Fruit fly (Drosophila melanogaster) whole organism, prepupa: Measurements from ENCODE around the gene CG10587.

Source experiments
- Blimp-1 ChIP-seq: fragments of 200-800 bp; sonication (Bioruptor generic); optimal IDR thresholded peaks from 3 replicates; lab custom pipeline; 2017; ENCODE audit warnings: missing biosample characterization, missing genetic modification characterization, mild to moderate bottlenecking, moderate library complexity, missing genetic modification reagents
- CG10631 ChIP-seq: fragments of 200-800 bp; sonication (Bioruptor generic); optimal IDR thresholded peaks from 2 replicates; lab custom pipeline; 2016; ENCODE audit warnings: missing biosample characterization, missing genetic modification characterization
- CG10669 ChIP-seq: fragments of 200-800 bp; sonication (Bioruptor generic); optimal IDR thresholded peaks from 3 replicates; lab custom pipeline; 2018; ENCODE audit warnings: missing biosample characterization, mild to moderate bottlenecking, missing genetic modification characterization, moderate library complexity
- CG11294 ChIP-seq: fragments of 200-800 bp; sonication (Bioruptor generic); IDR thresholded peaks from 2 replicates; pipeline ENCODE4 v1.3.6; 2022; ENCODE audit warnings: missing biosample characterization, missing genetic modification characterization
- CG11762 ChIP-seq: fragments of 200-800 bp; sonication (Bioruptor generic); optimal IDR thresholded peaks from 3 replicates; lab custom pipeline; 2016; ENCODE audit warnings: missing biosample characterization, missing genetic modification characterization; ENCODE audit not compliant: insufficient read depth
- CG15336 ChIP-seq: fragments of 200-800 bp; sonication (Bioruptor generic); IDR thresholded peaks from 2 replicates; pipeline ENCODE4 v1.3.6; 2022; ENCODE audit warnings: missing biosample characterization, missing genetic modification characterization
- CG16779 ChIP-seq: fragments of 200-800 bp; sonication (Bioruptor generic); optimal IDR thresholded peaks from 3 replicates; lab custom pipeline; 2017; ENCODE audit warnings: missing biosample characterization, mild to moderate bottlenecking, missing genetic modification characterization
- CG3032 ChIP-seq: fragments of 200-800 bp; optimal IDR thresholded peaks from 2 replicates; lab custom pipeline; 2019; ENCODE audit warnings: missing biosample characterization, mild to moderate bottlenecking, missing genetic modification characterization, moderate library complexity
- CG31627 ChIP-seq: fragments of 200-800 bp; sonication (Bioruptor generic); optimal IDR thresholded peaks from 3 replicates; lab custom pipeline; 2016; ENCODE audit warnings: missing biosample characterization, missing genetic modification characterization
- CG32006 ChIP-seq: fragments of 200-800 bp; sonication (Bioruptor generic); optimal IDR thresholded peaks from 3 replicates; lab custom pipeline; 2017; ENCODE audit warnings: missing biosample characterization, mild to moderate bottlenecking, missing genetic modification characterization
- CG34406 ChIP-seq: fragments of 200-800 bp; sonication (Bioruptor generic); optimal IDR thresholded peaks from 3 replicates; lab custom pipeline; 2016; ENCODE audit warnings: missing biosample characterization, missing genetic modification characterization
- CG3919 ChIP-seq: fragments of 200-800 bp; sonication (Bioruptor generic); optimal IDR thresholded peaks from 3 replicates; lab custom pipeline; 2016; ENCODE audit warnings: missing biosample characterization, missing genetic modification characterization
- CG4318 ChIP-seq: fragments of 200-800 bp; sonication (Bioruptor generic); optimal IDR thresholded peaks from 3 replicates; lab custom pipeline; 2017; ENCODE audit warnings: missing biosample characterization, mild to moderate bottlenecking, missing genetic modification characterization
- CG6163 ChIP-seq: fragments of 200-800 bp; sonication (Bioruptor generic); IDR thresholded peaks from 3 replicates; pipeline ENCODE4 v1.3.6; 2022; ENCODE audit warnings: missing biosample characterization, missing genetic modification characterization
- CG6276 ChIP-seq: fragments of 200-800 bp; sonication (Bioruptor generic); optimal IDR thresholded peaks from 2 replicates; lab custom pipeline; 2017; ENCODE audit warnings: missing biosample characterization, mild to moderate bottlenecking, missing genetic modification characterization
- CG6792 ChIP-seq: fragments of 200-800 bp; sonication (Bioruptor generic); optimal IDR thresholded peaks from 3 replicates; lab custom pipeline; 2016; ENCODE audit warnings: missing biosample characterization, missing genetic modification characterization
- CG6808 ChIP-seq: fragments of 200-800 bp; sonication (Bioruptor generic); optimal IDR thresholded peaks from 3 replicates; lab custom pipeline; 2017; ENCODE audit warnings: missing biosample characterization, missing genetic modification characterization, mild to moderate bottlenecking, moderate library complexity, missing genetic modification reagents
- CG6854 ChIP-seq: fragments of 200-800 bp; sonication (Bioruptor generic); optimal IDR thresholded peaks from 2 replicates; lab custom pipeline; 2017; ENCODE audit warnings: missing biosample characterization, mild to moderate bottlenecking, missing genetic modification characterization
- CG7368 ChIP-seq: fragments of 200-800 bp; sonication (Bioruptor generic); optimal IDR thresholded peaks from 3 replicates; lab custom pipeline; 2016; ENCODE audit warnings: missing biosample characterization, missing genetic modification characterization
- CG8319 ChIP-seq: fragments of 200-800 bp; sonication (Bioruptor generic); optimal IDR thresholded peaks from 3 replicates; lab custom pipeline; 2016; ENCODE audit warnings: missing biosample characterization, missing genetic modification characterization
- CG9139 ChIP-seq: fragments of 200-800 bp; sonication (Bioruptor generic); optimal IDR thresholded peaks from 3 replicates; lab custom pipeline; 2017; ENCODE audit warnings: missing biosample characterization, mild to moderate bottlenecking, missing genetic modification characterization
- Eip78C ChIP-seq: fragments of 200-800 bp; sonication (Bioruptor generic); peaks from one replicate; lab custom pipeline; 2016; ENCODE audit warnings: missing biosample characterization, missing genetic modification characterization
- Ets96B ChIP-seq: fragments of 200-800 bp; optimal IDR thresholded peaks from 2 replicates; lab custom pipeline; 2019; ENCODE audit warnings: missing biosample characterization, mild to moderate bottlenecking, missing genetic modification characterization, moderate library complexity
- Gug ChIP-seq: fragments of 200-800 bp; sonication (Bioruptor generic); IDR thresholded peaks from 2 replicates; pipeline ENCODE4 v1.3.6; 2022; ENCODE audit warnings: missing biosample characterization, missing genetic modification characterization
- Hr38 ChIP-seq: sonication (Bioruptor generic); optimal IDR thresholded peaks from 2 replicates; lab custom pipeline; 2016; ENCODE audit warnings: missing biosample characterization, missing genetic modification characterization
- Hr39 ChIP-seq: fragments of 200-800 bp; sonication (Bioruptor generic); optimal IDR thresholded peaks from 2 replicates; lab custom pipeline; 2016; ENCODE audit warnings: missing biosample characterization, missing genetic modification characterization
- Met ChIP-seq: fragments of 200-800 bp; sonication (Bioruptor generic); optimal IDR thresholded peaks from 3 replicates; lab custom pipeline; 2016; ENCODE audit warnings: missing biosample characterization, missing genetic modification characterization
- Sox102F ChIP-seq: fragments of 200-800 bp; sonication (Bioruptor generic); optimal IDR thresholded peaks from 2 replicates; lab custom pipeline; 2016; ENCODE audit warnings: missing biosample characterization, mild to moderate bottlenecking, missing genetic modification characterization
- achi ChIP-seq: fragments of 200-800 bp; sonication (Bioruptor generic); optimal IDR thresholded peaks from 3 replicates; lab custom pipeline; 2016; ENCODE audit warnings: missing biosample characterization, missing genetic modification characterization
- cyc ChIP-seq: fragments of 200-800 bp; sonication (Bioruptor generic); optimal IDR thresholded peaks from 3 replicates; lab custom pipeline; 2016; ENCODE audit warnings: missing biosample characterization, missing genetic modification characterization
- dac ChIP-seq: fragments of 200-800 bp; sonication (Bioruptor generic); optimal IDR thresholded peaks from 2 replicates; lab custom pipeline; 2017; ENCODE audit warnings: missing biosample characterization, mild to moderate bottlenecking, missing genetic modification characterization
- eg ChIP-seq: fragments of 200-800 bp; sonication (Bioruptor generic); IDR thresholded peaks from 3 replicates; pipeline ENCODE4 v1.3.6; 2022; ENCODE audit warnings: missing biosample characterization, missing genetic modification characterization
- esn ChIP-seq: fragments of 200-800 bp; sonication (Bioruptor generic); optimal IDR thresholded peaks from 2 replicates; lab custom pipeline; 2016; ENCODE audit warnings: missing biosample characterization, mild to moderate bottlenecking, missing genetic modification characterization, moderate library complexity
- fd59A ChIP-seq: fragments of 200-800 bp; sonication (Bioruptor generic); optimal IDR thresholded peaks from 2 replicates; lab custom pipeline; 2017; ENCODE audit warnings: missing biosample characterization, mild to moderate bottlenecking, missing genetic modification characterization, missing genetic modification reagents
- fkh ChIP-seq: fragments of 200-800 bp; sonication (Bioruptor generic); optimal IDR thresholded peaks from 3 replicates; lab custom pipeline; 2017; ENCODE audit warnings: missing biosample characterization, mild to moderate bottlenecking, missing genetic modification characterization, moderate library complexity
- net ChIP-seq: fragments of 200-800 bp; sonication (Bioruptor generic); optimal IDR thresholded peaks from 3 replicates; lab custom pipeline; 2016; ENCODE audit warnings: missing biosample characterization, missing genetic modification characterization
- pdm3 ChIP-seq: fragments of 200-800 bp; sonication (Bioruptor generic); optimal IDR thresholded peaks from 3 replicates; lab custom pipeline; 2016; ENCODE audit warnings: missing biosample characterization, missing genetic modification characterization
- salr ChIP-seq, 2 experiments: fragments of 200-800 bp; sonication (Bioruptor generic); optimal IDR thresholded peaks; 3 replicates each; lab custom pipeline; 2016 to 2018; ENCODE audit warnings: missing biosample characterization in 2 of 2, missing genetic modification characterization in 2 of 2, mild to moderate bottlenecking in 1 of 2
- spab ChIP-seq: fragments of 200-800 bp; sonication (Bioruptor generic); optimal IDR thresholded peaks from 2 replicates; lab custom pipeline; 2017; ENCODE audit warnings: missing biosample characterization, mild to moderate bottlenecking, missing genetic modification characterization, missing genetic modification reagents
- ss ChIP-seq, 2 experiments: fragments of 200-800 bp; sonication (Bioruptor generic); optimal IDR thresholded peaks; 2 replicates in 1 of 2; 3 replicates in 1 of 2; lab custom pipeline; 2017 to 2018; ENCODE audit warnings: mild to moderate bottlenecking in 2 of 2, missing biosample characterization in 2 of 2, missing genetic modification characterization in 2 of 2, moderate library complexity in 1 of 2
- svp ChIP-seq: fragments of 200-800 bp; sonication (Bioruptor generic); peaks from one replicate; lab custom pipeline; 2016; ENCODE audit warnings: missing biosample characterization, missing genetic modification characterization
- topi ChIP-seq: fragments of 200-800 bp; sonication (Bioruptor generic); optimal IDR thresholded peaks from 3 replicates; lab custom pipeline; 2016; ENCODE audit warnings: missing biosample characterization, missing genetic modification characterization

Gene CG10587

DNA sequence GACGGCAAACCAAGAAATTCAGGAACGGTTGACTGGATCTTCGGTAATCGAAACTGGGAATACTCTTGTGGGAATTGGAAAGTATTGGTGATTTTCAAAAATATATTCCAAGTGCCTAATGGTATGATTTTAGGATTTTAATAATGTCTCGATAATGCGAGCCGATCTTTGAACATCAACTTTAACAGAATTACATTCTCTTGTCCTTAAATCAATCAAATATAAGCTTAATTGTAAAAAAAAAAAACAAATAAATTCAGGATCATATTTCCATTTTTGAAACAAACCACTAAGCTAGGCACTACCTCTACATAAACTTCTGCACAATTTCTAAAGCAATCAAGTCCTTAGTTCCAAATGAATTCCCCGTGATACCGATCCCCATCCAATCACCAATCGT, 14.0 kb downstream of the CG10587 start:
- TF ChIP-seq Hr39 (GFP tag; lab: Kevin White, UChicago) (peak; percentile 26), CG32006 (GFP tag; lab: Kevin White, UChicago) (no peak), Eip78C (GFP tag; lab: Kevin White, UChicago) (peak; percentile 75), cyc (GFP tag; lab: Kevin White, UChicago) (peak; percentile 18), CG11762 (GFP tag; lab: Kevin White, UChicago) (no peak), Met (peak; percentile 10), esn (GFP tag; lab: Kevin White, UChicago) (peak; percentile 27), CG6854 (GFP tag; lab: Kevin White, UChicago) (no peak), salr (GFP tag; optimal IDR thresholded peaks at IDR 0.05; lab: Kevin White, UChicago) (no peak), CG6808 (GFP tag; lab: Kevin White, UChicago) (no peak), Hr38 (GFP tag; lab: Kevin White, UChicago) (no peak), CG3032 (tag; lab: Kevin White, UChicago) (no peak), CG8319 (no peak), CG31627 (GFP tag; lab: Kevin White, UChicago) (peak; percentile 12), CG9139 (GFP tag; lab: Kevin White, UChicago) (no peak), Sox102F (GFP tag; lab: Kevin White, UChicago) (no peak), CG4318 (GFP tag; lab: Kevin White, UChicago) (no peak), ss (GFP tag; optimal IDR thresholded peaks at IDR 0.05; lab: Kevin White, UChicago) (no peak), svp (GFP tag; lab: Kevin White, UChicago) (peak; percentile 65), Gug (no peak), CG16779 (tag; lab: Kevin White, UChicago) (no peak)

DNA sequence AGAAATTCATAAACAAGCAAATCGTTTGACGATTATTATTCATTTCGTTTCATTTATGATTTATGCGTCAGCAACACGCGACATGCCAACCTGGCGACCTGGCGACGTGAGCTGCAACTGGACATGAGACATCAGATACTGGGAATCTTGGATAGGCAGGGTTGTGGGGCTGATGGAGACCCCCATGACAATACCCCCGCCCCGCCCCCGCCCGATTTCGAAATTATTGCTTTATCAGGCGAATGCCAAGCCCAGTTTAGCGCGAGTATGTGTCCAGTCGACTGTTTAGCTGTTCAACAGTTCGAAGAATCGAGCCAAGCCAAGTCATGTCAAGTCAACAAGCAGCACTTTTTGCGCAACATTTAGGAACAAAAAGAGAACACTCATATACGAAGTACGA, 15.4 kb downstream of the CG10587 start:
- TF ChIP-seq svp (GFP tag; lab: Kevin White, UChicago) (peak; percentile 63), dac (GFP tag; lab: Kevin White, UChicago) (no peak), CG10669 (no peak), CG16779 (tag; lab: Kevin White, UChicago) (no peak), eg (GFP tag; lab: Robert Waterston, UW) (0 out of 3 replicates have a peak, but pooled peaks have one; percentile 3), CG3919 (GFP tag; lab: Kevin White, UChicago) (no peak), CG34406 (no peak), ss (GFP tag; optimal IDR thresholded peaks at IDR 0.05; lab: Kevin White, UChicago) (peak in 1 of 2 experiments; percentile 35), CG10631 (GFP tag; lab: Kevin White, UChicago) (no peak), net (GFP tag; lab: Kevin White, UChicago) (no peak), CG15336 (GFP tag; lab: Robert Waterston, UW) (no peak)

DNA sequence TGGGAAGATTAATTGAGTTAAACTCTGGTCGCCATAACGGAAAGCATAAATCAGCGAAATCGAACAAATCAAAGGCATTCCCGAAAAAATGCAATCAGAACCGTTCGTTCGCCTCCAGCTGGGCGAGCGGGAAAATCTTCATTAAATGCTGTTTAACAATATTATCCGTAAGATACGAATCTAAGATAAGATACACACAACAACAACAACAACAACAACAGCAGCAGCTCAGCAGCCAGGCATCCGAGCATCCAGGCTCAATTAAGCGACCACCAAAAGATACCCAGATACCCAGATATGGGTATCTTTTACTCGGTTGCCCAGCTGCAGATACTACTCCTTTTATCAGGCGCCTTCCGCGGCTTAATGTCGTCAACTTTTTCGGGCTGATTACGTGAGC, 16.3 kb downstream of the CG10587 start:
- no peak for TF ChIP-seq CG32006 (GFP tag; lab: Kevin White, UChicago)
- no peak for TF ChIP-seq CG3919 (GFP tag; lab: Kevin White, UChicago)
- TF ChIP-seq svp (GFP tag; lab: Kevin White, UChicago), result no peak

DNA sequence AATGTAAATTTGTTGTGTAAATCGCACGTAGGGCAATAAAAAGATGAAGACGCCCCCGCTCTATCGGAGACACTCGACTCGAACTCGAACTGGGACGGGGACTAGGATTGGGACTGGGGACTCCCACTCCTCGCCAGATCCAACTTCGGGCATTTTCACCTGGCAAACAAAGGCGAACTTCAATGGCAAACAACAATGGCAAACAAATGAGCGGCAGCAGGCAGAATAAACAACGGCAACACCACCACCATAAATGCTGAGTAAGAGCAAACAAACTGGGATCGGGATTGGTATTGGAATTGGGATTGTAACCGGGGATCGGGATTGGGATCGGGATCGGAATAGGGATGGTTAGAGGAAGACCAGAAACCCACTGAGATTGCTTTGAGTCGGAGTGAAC, 18.2 kb downstream of the CG10587 start:
- peak; percentile 15 for TF ChIP-seq fd59A (GFP tag; lab: Kevin White, UChicago)
- no peak for TF ChIP-seq CG11762 (GFP tag; lab: Kevin White, UChicago)
- no peak for TF ChIP-seq eg (GFP tag; lab: Robert Waterston, UW)
- TF ChIP-seq topi (GFP tag; lab: Kevin White, UChicago), result no peak
- TF ChIP-seq dac (GFP tag; lab: Kevin White, UChicago), result no peak
- peak; percentile 20 for TF ChIP-seq esn (GFP tag; lab: Kevin White, UChicago)
- TF ChIP-seq Eip78C (GFP tag; lab: Kevin White, UChicago), result peak; percentile 85
- TF ChIP-seq CG3919 (GFP tag; lab: Kevin White, UChicago), result peak; percentile 11
- peak in 1 of 2 experiments; percentile 36 for TF ChIP-seq ss (GFP tag; optimal IDR thresholded peaks at IDR 0.05; lab: Kevin White, UChicago)
- no peak for TF ChIP-seq CG6276 (GFP tag; lab: Kevin White, UChicago)
- no peak for TF ChIP-seq Sox102F (GFP tag; lab: Kevin White, UChicago)
- no peak for TF ChIP-seq CG8319
- no peak for TF ChIP-seq pdm3 (GFP tag; lab: Kevin White, UChicago)
- no peak for TF ChIP-seq CG11294 (GFP tag; lab: Robert Waterston, UW)
- TF ChIP-seq spab (GFP tag; lab: Kevin White, UChicago), result peak; percentile 14
- peak; percentile 5 for TF ChIP-seq achi (GFP tag; lab: Kevin White, UChicago)
- TF ChIP-seq Blimp-1, result no peak
- TF ChIP-seq CG34406, result peak; percentile 21
- TF ChIP-seq CG7368 (GFP tag; lab: Kevin White, UChicago), result no peak
- TF ChIP-seq CG6792, result peak; percentile 16
- no peak for TF ChIP-seq Ets96B
- no peak for TF ChIP-seq CG10631 (GFP tag; lab: Kevin White, UChicago)
- peak; percentile 22 for TF ChIP-seq CG10669
- no peak for TF ChIP-seq cyc (GFP tag; lab: Kevin White, UChicago)
- no peak for TF ChIP-seq CG6163 (GFP tag; lab: Robert Waterston, UW)
- TF ChIP-seq CG6808 (GFP tag; lab: Kevin White, UChicago), result peak; percentile 19
- peak; percentile 4 for TF ChIP-seq CG6854 (GFP tag; lab: Kevin White, UChicago)
- TF ChIP-seq svp (GFP tag; lab: Kevin White, UChicago), result peak; percentile 36
- no peak for TF ChIP-seq CG3032 (tag; lab: Kevin White, UChicago)
- peak; percentile 94 for TF ChIP-seq fkh (GFP tag; lab: Kevin White, UChicago)
